Fruit fly (Drosophila melanogaster): ENCODE results near the gene Snap24.

Snap24 gene

dm6 chr3R:9777941-9778360 is 15.0 kb upstream of the Snap24 start, which contains the start of gene RpS29 (continued):
- TF ChIP-seq CG16779 (GFP tag; IDR thresholded peaks at IDR 0.05), result peak; percentile 67
- TF ChIP-seq CG2116 (GFP tag; optimal IDR thresholded peaks at IDR 0.05), result peak; percentile 98
- peak; percentile 53 for TF ChIP-seq CG17802 (tag; optimal IDR thresholded peaks at IDR 0.05)
- peak; percentile 97 for TF ChIP-seq CG3847 (GFP tag; IDR thresholded peaks at IDR 0.05)
- TF ChIP-seq Meics (GFP tag; optimal IDR thresholded peaks at IDR 0.05), result peak; percentile 87
- peak; percentile 97 for TF ChIP-seq CG1603 (tag; optimal IDR thresholded peaks at IDR 0.05)
- TF ChIP-seq CG15601 (tag; optimal IDR thresholded peaks at IDR 0.05), result peak; percentile 81
- TF ChIP-seq bbx (GFP tag; IDR thresholded peaks at IDR 0.05; ENCODE audit: partially characterized antibody), result peak; percentile 95
- peak; percentile 77 for TF ChIP-seq CG12744 (GFP tag; optimal IDR thresholded peaks at IDR 0.05)
- peak; percentile 88 for TF ChIP-seq CG17912 (GFP tag; optimal IDR thresholded peaks at IDR 0.05)
- TF ChIP-seq HHEX (GFP tag; optimal IDR thresholded peaks at IDR 0.05), result peak; percentile 82
- TF ChIP-seq jing (GFP tag; optimal IDR thresholded peaks at IDR 0.05), result no peak
- TF ChIP-seq lmd (GFP tag; IDR thresholded peaks at IDR 0.05), result peak; percentile 71; the same call in 1 of the 2 replicates
- peak; percentile 51 for TF ChIP-seq CG31365 (tag; optimal IDR thresholded peaks at IDR 0.05)
- TF ChIP-seq hkb (optimal IDR thresholded peaks at IDR 0.05), result no peak
- peak; percentile 52 for TF ChIP-seq hkb (GFP tag; IDR thresholded peaks at IDR 0.05)
- peak; percentile 61 for TF ChIP-seq gem (tag; optimal IDR thresholded peaks at IDR 0.05)
- TF ChIP-seq CG8089 (GFP tag; optimal IDR thresholded peaks at IDR 0.05), result peak; percentile 80
- TF ChIP-seq TFAM (GFP tag; optimal IDR thresholded peaks at IDR 0.05), result no peak
- peak; percentile 98 for TF ChIP-seq CG42726 (GFP tag; IDR thresholded peaks at IDR 0.05; ENCODE audit: partially characterized antibody)
- TF ChIP-seq CG15479 (GFP tag; optimal IDR thresholded peaks at IDR 0.05), result no peak
- TF ChIP-seq CG4424 (GFP tag; optimal IDR thresholded peaks at IDR 0.05), result peak; percentile 70
- peak; percentile 73 for TF ChIP-seq Rx (GFP tag; IDR thresholded peaks at IDR 0.05)
- peak; percentile 42 for TF ChIP-seq CG12236 (GFP tag; optimal IDR thresholded peaks at IDR 0.05)
- TF ChIP-seq CG31441 (GFP tag; IDR thresholded peaks at IDR 0.05), result peak; percentile 51; the same call in 1 of the 2 replicates
- TF ChIP-seq CG3163 (GFP tag; optimal IDR thresholded peaks at IDR 0.05), result peak; percentile 80
- peak; percentile 54 for TF ChIP-seq gsb-n (tag; optimal IDR thresholded peaks at IDR 0.05)
- no peak for TF ChIP-seq Awh (GFP tag; IDR thresholded peaks at IDR 0.05)
- peak; percentile 79 for TF ChIP-seq CG14014 (GFP tag; IDR thresholded peaks at IDR 0.05)
- TF ChIP-seq Atf-2 (GFP tag; optimal IDR thresholded peaks at IDR 0.05), result peak; percentile 30
- TF ChIP-seq abd-A (tag; optimal IDR thresholded peaks at IDR 0.05), result no peak
- peak; percentile 87 for TF ChIP-seq zfh2 (GFP tag; optimal IDR thresholded peaks at IDR 0.05)
- peak; percentile 82 to 89 for TF ChIP-seq Pdp1 (GFP tag; optimal IDR thresholded peaks at IDR 0.05)
- peak; percentile 58 for TF ChIP-seq CG8924 (tag; optimal IDR thresholded peaks at IDR 0.05)
- peak; percentile 93 for TF ChIP-seq CG16813 (GFP tag; IDR thresholded peaks at IDR 0.05; ENCODE audit: partially characterized antibody)
- peak; percentile 78 for TF ChIP-seq nmo (GFP tag; optimal IDR thresholded peaks at IDR 0.05)
- peak; percentile 92 for TF ChIP-seq caup (GFP tag; optimal IDR thresholded peaks at IDR 0.05; ENCODE audit: severe bottlenecking)
- peak; percentile 46; the same call in 1 of the 3 replicates for TF ChIP-seq Optix (GFP tag; IDR thresholded peaks at IDR 0.05)
- TF ChIP-seq CG6272 (GFP tag; IDR thresholded peaks at IDR 0.05), result peak; percentile 83
- TF ChIP-seq fd96Cb (tag; optimal IDR thresholded peaks at IDR 0.05), result peak; percentile 8
- TF ChIP-seq Sox100B (GFP tag; optimal IDR thresholded peaks at IDR 0.05), result no peak
- no peak for TF ChIP-seq tio (GFP tag; optimal IDR thresholded peaks at IDR 0.05)
- peak; percentile 60 for TF ChIP-seq CG14050 (GFP tag; IDR thresholded peaks at IDR 0.05)
- peak; percentile 92 for TF ChIP-seq CG12659 (GFP tag; optimal IDR thresholded peaks at IDR 0.05)
- TF ChIP-seq shn (GFP tag; optimal IDR thresholded peaks at IDR 0.05), result peak; percentile 88
- TF ChIP-seq onecut (GFP tag; IDR thresholded peaks at IDR 0.05), result peak; percentile 65; the same call in 1 of the 2 replicates
- 0 out of 3 replicates have a peak, but pooled peaks have one; percentile 43 for TF ChIP-seq C15 (GFP tag; IDR thresholded peaks at IDR 0.05)
- peak; percentile 99 for TF ChIP-seq MESR4 (GFP tag; optimal IDR thresholded peaks at IDR 0.05)
- peak; percentile 29 for TF ChIP-seq CG3065 (GFP tag; optimal IDR thresholded peaks at IDR 0.05)
- peak; percentile 95 for TF ChIP-seq B-H2 (GFP tag; optimal IDR thresholded peaks at IDR 0.05)

Data from whole organism, embryonic.